Fruit fly (Drosophila melanogaster): ENCODE data around the gene Ubc4.

dm6 chr3L:9697527-9697883 lies 631 bp upstream of the Ubc4 start:
- no peak for TF ChIP-seq psq (optimal IDR thresholded peaks at IDR 0.05)
- no peak for TF ChIP-seq Dll (optimal IDR thresholded peaks at IDR 0.05)
- no peak for TF ChIP-seq usp (GFP tag; optimal IDR thresholded peaks at IDR 0.05)
